Worm (Caenorhabditis elegans) whole organism, early embryonic: ENCODE data around the gene apy-1.

Experiments used
- B0310.2 ChIP-seq: sonication (generic microtip); optimal IDR thresholded peaks from 2 replicates; lab custom pipeline; 2016; ENCODE audit warnings: mild to moderate bottlenecking, missing genetic modification characterization, missing compliant biosample characterization
- F13C5.2 ChIP-seq: sonication (generic microtip); optimal IDR thresholded peaks from 2 replicates; lab custom pipeline; 2017; ENCODE audit warnings: mild to moderate bottlenecking, missing genetic modification characterization, inconsistent platforms, missing compliant biosample characterization
- aly-1 ChIP-seq: sonication (generic microtip); optimal IDR thresholded peaks from 2 replicates; lab custom pipeline; 2016; ENCODE audit warnings: missing genetic modification characterization, missing compliant biosample characterization
- ama-1 ChIP-seq: fragments of 150-350 bp; optimal IDR thresholded peaks from 2 replicates; lab custom pipeline; 2014
- ceh-13 ChIP-seq: fragments of 200-800 bp; sonication (Bioruptor generic); optimal IDR thresholded peaks from 2 replicates; lab custom pipeline; 2018; ENCODE audit warnings: mild to moderate bottlenecking, missing genetic modification characterization, missing compliant biosample characterization
- ceh-36 ChIP-seq: sonication (generic microtip); optimal IDR thresholded peaks from 2 replicates; lab custom pipeline; 2016; ENCODE audit warnings: missing genetic modification characterization, inconsistent platforms, missing compliant biosample characterization
- ets-7 ChIP-seq: sonication (generic microtip); optimal IDR thresholded peaks from 2 replicates; lab custom pipeline; 2016; ENCODE audit warnings: missing genotype, missing genetic modification characterization, missing compliant biosample characterization
- flt-1 ChIP-seq: fragments of 200-800 bp; sonication (Bioruptor generic); IDR thresholded peaks from 2 replicates; pipeline ENCODE4 v1.3.6; 2022; ENCODE audit warnings: missing genetic modification characterization, missing compliant biosample characterization
- hmbx-1 ChIP-seq: sonication (generic microtip); optimal IDR thresholded peaks from 2 replicates; lab custom pipeline; 2016; ENCODE audit warnings: mild to moderate bottlenecking, missing genetic modification characterization, missing compliant biosample characterization
- hmg-4 ChIP-seq: fragments of 200-800 bp; sonication (Bioruptor generic); optimal IDR thresholded peaks from 2 replicates; lab custom pipeline; 2018; ENCODE audit warnings: mild to moderate bottlenecking, missing genetic modification characterization, missing compliant biosample characterization
- hnd-1 ChIP-seq: sonication (generic microtip); optimal IDR thresholded peaks from 2 replicates; lab custom pipeline; 2016; ENCODE audit warnings: missing genetic modification characterization, missing compliant biosample characterization
- pes-1 ChIP-seq: fragments of 200-800 bp; sonication (Bioruptor generic); IDR thresholded peaks from 2 replicates; pipeline ENCODE4 v1.3.6; 2022; ENCODE audit warnings: missing genetic modification reagents, missing genetic modification characterization, missing compliant biosample characterization
- scrt-1 ChIP-seq: fragments of 200-800 bp; sonication (Bioruptor generic); IDR thresholded peaks from 2 replicates; pipeline ENCODE4 v1.3.6; 2022; ENCODE audit warnings: missing genetic modification characterization, missing compliant biosample characterization
- sea-1 ChIP-seq: fragments of 200-800 bp; sonication (Bioruptor generic); conservative IDR thresholded peaks from 2 replicates; pipeline ENCODE4 v1.3.6; 2022; ENCODE audit warnings: missing genetic modification characterization, missing compliant biosample characterization
- tbx-11 ChIP-seq: fragments of 200-800 bp; sonication (Bioruptor generic); IDR thresholded peaks from 2 replicates; pipeline ENCODE4 v1.3.6; 2022; ENCODE audit warnings: missing genetic modification characterization, missing compliant biosample characterization
- tbx-37 ChIP-seq: fragments of 200-800 bp; sonication (Bioruptor generic); conservative IDR thresholded peaks from 2 replicates; pipeline ENCODE4 v1.3.6; 2022; ENCODE audit warnings: missing genetic modification reagents, missing genetic modification characterization, missing compliant biosample characterization
- tra-4 ChIP-seq: sonication (generic microtip); optimal IDR thresholded peaks from 2 replicates; lab custom pipeline; 2017; ENCODE audit warnings: missing genetic modification characterization, missing compliant biosample characterization

apy-1 gene

DNA sequence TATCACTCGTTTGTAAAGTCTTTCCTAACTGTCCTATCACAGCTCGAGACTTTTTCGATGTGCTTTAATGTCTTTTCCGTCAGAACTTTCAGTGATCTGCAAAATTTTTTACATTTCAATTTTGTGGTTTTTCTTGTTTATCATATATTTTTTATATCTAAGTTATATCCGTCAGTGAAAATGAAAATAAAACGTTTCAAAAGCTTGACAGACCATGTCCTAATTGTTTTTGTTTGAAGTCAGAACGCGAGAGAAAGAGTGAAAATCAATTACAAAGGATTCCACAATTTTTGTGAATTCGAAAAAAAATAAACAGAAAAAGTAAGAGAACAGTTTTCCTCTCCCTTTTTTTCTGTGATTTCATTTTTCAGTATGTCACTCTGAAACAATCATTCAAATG, 21.4 kb downstream of the apy-1 start, which contains the start of gene F46C8.1:
Gene F46C8.1 (plus strand): TSS at position 301 of the 400 bp plus-strand sequence.
- TF ChIP-seq hmg-4, result no peak
- TF ChIP-seq flt-1, result no peak
- TF ChIP-seq B0310.2 (tag; lab: Kevin White, UChicago), result no peak
- no peak for TF ChIP-seq ets-7 (tag; lab: Kevin White, UChicago)
- TF ChIP-seq ceh-36 (tag; lab: Kevin White, UChicago), result no peak

DNA sequence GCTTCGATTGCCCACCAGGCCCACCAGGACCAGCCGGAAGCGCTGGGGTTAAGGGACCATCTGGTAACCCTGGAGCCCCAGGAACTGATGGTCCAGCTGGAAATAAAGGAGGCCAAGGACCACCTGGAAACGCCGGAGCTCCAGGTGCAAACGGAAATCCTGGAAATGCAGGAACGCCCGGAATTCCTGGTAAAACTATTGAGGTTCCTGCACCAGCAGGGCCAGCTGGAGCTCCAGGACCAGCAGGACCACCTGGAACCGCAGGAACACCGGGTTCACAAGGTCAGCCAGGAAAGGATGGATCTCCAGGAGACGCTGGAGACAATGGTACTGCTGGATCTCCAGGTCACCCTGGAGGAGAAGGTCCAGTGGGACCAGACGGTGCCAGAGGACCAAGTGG, 21.8 kb downstream of the apy-1 start:
- TF ChIP-seq hmg-4 (no peak), pes-1 (GFP tag; lab: Robert Waterston, UW) (no peak), aly-1 (tag; lab: Kevin White, UChicago) (no peak), ceh-36 (tag; lab: Kevin White, UChicago) (no peak), ets-7 (tag; lab: Kevin White, UChicago) (no peak), scrt-1 (no peak), ama-1 (lab: Kevin White, UChicago) (no peak), hnd-1 (tag; lab: Kevin White, UChicago) (no peak), B0310.2 (tag; lab: Kevin White, UChicago) (no peak), tbx-11 (no peak), sea-1 (GFP tag; lab: Robert Waterston, UW) (no peak), F13C5.2 (tag; lab: Kevin White, UChicago) (no peak), ceh-13 (GFP tag; lab: Kevin White, UChicago) (no peak), tra-4 (tag; lab: Kevin White, UChicago) (no peak)

DNA sequence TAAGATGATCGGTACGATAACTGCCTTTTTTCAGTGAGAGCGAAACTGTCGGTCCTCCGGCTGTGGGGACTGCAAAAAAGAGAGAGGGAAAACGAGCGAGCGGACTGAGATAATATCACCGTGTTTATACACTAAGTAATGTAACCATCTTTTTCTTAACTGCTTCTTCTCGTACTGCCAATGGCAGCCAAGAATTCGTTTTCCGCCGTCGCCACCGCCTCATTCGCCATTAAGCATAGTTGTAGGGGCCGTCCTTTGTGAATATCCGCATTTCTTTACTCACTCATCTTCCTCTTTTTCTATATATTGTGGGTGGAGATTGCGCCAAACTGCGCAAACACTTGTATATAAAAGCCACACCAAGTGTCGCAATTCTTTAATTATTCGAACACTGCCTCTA, 23.0 kb downstream of the apy-1 start, which contains the start of gene col-174:
Gene col-174 (plus strand): TSS at position 301 of the 400 bp plus-strand sequence.
- TF ChIP-seq pes-1 (GFP tag; lab: Robert Waterston, UW) (no peak), tra-4 (tag; lab: Kevin White, UChicago) (no peak), F13C5.2 (tag; lab: Kevin White, UChicago) (no peak), tbx-37 (GFP tag; lab: Robert Waterston, UW) (no peak), sea-1 (GFP tag; lab: Robert Waterston, UW) (no peak), aly-1 (tag; lab: Kevin White, UChicago) (no peak), B0310.2 (tag; lab: Kevin White, UChicago) (no peak), hmbx-1 (tag; lab: Kevin White, UChicago) (no peak), ceh-36 (tag; lab: Kevin White, UChicago) (no peak), ceh-13 (GFP tag; lab: Kevin White, UChicago) (no peak), hnd-1 (tag; lab: Kevin White, UChicago) (no peak), hmg-4 (no peak), tbx-11 (no peak), ama-1 (lab: Kevin White, UChicago) (no peak), scrt-1 (no peak), ets-7 (tag; lab: Kevin White, UChicago) (no peak), flt-1 (no peak)

DNA sequence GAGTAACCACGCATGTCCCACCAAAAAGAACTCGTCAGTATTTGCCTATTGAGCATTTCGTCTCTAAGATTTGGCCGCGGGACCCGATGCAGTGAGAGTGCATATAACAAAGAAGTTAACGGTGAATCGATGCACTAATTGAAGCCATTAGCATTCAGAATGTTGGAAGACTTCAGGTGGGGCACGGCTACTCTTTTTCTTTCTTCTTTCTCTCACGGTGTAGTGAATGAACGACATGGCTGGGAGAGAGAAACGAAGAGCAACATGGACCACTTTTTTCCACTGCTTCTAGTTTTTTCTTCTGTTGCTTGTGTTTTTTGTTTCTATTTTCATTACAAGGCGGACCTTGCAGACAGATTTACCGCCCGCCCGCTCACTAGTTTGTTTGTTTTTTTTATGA, 28.4 kb downstream of the apy-1 start:
- TF ChIP-seq hnd-1 (tag; lab: Kevin White, UChicago) (no peak), scrt-1 (no peak), ceh-13 (GFP tag; lab: Kevin White, UChicago) (no peak), aly-1 (tag; lab: Kevin White, UChicago) (no peak)

DNA sequence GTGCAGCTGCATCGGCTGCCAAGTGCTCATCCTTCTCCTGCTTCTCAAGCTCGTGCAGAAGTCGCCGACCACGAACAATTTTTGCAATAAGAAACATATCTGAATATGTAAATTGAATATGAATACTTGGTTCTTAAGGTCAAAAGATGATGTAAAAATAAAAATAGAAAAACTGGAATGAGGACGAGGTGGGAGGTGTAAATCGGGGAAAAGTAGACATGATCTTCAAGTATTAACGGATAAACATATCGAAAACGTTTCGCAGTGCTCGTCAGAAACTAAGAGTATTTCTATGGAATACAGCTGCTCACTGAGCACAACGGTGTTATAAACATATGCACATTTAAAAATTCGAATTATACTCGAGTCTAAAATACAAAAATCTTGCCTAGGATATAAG, 29.5 kb downstream of the apy-1 start, which contains the start of gene glb-16:
Gene glb-16 (minus strand): TSS at position 101 of the 400 bp plus-strand sequence.
- no peak for TF ChIP-seq hmg-4
- no peak for TF ChIP-seq tra-4 (tag; lab: Kevin White, UChicago)
- no peak for TF ChIP-seq ets-7 (tag; lab: Kevin White, UChicago)
- TF ChIP-seq aly-1 (tag; lab: Kevin White, UChicago), result no peak
- TF ChIP-seq B0310.2 (tag; lab: Kevin White, UChicago), result no peak
- no peak for TF ChIP-seq tbx-11
- no peak for TF ChIP-seq scrt-1
- no peak for TF ChIP-seq ceh-36 (tag; lab: Kevin White, UChicago)
- TF ChIP-seq ceh-13 (GFP tag; lab: Kevin White, UChicago), result no peak
- TF ChIP-seq hnd-1 (tag; lab: Kevin White, UChicago), result no peak
- no peak for TF ChIP-seq sea-1 (GFP tag; lab: Robert Waterston, UW)
- no peak for TF ChIP-seq tbx-37 (GFP tag; lab: Robert Waterston, UW)
- TF ChIP-seq flt-1, result no peak
- no peak for TF ChIP-seq pes-1 (GFP tag; lab: Robert Waterston, UW)

DNA sequence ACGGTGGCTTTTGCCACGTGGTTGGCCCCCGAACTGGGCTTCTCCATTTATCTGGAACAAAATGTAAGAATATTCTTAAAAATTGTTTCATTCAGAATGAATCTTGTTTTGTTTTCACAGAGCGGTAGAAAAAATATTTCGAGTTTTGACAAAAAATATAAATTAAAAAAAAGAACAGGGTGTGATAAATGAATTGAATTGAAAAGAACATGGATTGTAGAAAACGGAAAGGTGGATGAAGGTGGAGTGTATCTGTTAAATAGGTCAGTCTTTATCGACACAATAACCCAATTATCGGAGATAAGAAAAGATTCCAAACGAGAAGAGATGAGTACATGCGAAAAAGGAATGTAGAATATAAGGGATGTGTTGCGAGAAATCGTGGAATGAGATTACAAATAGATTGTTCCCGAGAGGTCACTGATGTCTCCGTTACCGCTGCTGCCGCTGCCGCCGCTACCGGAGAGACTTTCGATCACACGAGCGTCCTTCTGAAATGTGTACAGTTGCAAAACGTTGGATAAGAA, 31.7 kb downstream of the apy-1 start, which contains the start of gene dpy-7:
Gene dpy-7 (minus strand): TSS at position 51 of the 527 bp plus-strand sequence.
- no peak for TF ChIP-seq flt-1
- TF ChIP-seq ceh-13 (GFP tag; lab: Kevin White, UChicago), result no peak
- no peak for TF ChIP-seq ama-1 (lab: Kevin White, UChicago)
- TF ChIP-seq B0310.2 (tag; lab: Kevin White, UChicago), result no peak
- no peak for TF ChIP-seq tbx-37 (GFP tag; lab: Robert Waterston, UW)
- TF ChIP-seq hmbx-1 (tag; lab: Kevin White, UChicago), result no peak

DNA sequence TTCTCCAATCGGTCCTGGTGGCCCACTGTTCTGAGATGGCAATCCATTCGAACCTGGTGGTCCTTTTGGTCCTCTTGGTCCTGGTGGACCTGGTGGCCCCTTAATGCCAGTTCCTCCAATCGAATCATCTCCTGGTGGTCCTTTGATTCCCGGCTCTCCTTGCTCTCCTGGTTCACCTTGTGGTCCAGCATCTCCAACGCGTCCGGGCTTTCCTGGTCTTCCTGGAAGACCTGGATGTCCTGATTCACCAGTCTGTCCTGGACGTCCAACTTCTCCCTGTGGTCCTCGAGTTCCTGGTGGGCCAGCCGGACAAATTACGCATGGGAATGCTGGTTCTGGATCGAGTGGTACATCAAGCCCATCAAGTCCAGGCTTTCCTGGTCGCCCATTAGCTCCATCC, 32.7 kb downstream of the apy-1 start:
- TF ChIP-seq tbx-11 (no peak), hmg-4 (no peak), aly-1 (tag; lab: Kevin White, UChicago) (no peak), tbx-37 (GFP tag; lab: Robert Waterston, UW) (no peak), pes-1 (GFP tag; lab: Robert Waterston, UW) (no peak), B0310.2 (tag; lab: Kevin White, UChicago) (no peak)

DNA sequence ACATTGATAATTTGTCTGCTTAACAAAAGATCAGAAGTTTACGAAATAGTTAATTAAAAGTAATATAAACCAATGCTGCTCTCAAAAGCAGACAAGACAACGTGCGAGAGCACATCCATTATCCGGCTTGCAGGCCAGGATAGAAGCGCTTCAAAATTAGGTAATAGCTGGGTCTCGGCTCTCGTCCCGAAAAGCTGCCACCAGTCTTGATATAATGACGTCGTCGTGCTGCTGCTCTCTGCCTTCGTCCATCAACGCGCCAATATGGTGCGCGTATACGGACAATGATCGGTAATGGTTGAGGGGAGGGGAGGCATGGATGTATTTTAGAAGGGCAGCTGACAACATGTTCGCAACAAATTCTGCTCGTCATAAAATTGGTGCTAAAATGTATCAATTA, 35.1 kb downstream of the apy-1 start:
- TF ChIP-seq ets-7 (tag; lab: Kevin White, UChicago), result no peak
- no peak for TF ChIP-seq tbx-11
- no peak for TF ChIP-seq B0310.2 (tag; lab: Kevin White, UChicago)
- no peak for TF ChIP-seq ceh-13 (GFP tag; lab: Kevin White, UChicago)
- TF ChIP-seq hnd-1 (tag; lab: Kevin White, UChicago), result no peak
- TF ChIP-seq tra-4 (tag; lab: Kevin White, UChicago), result no peak
- TF ChIP-seq aly-1 (tag; lab: Kevin White, UChicago), result no peak
- TF ChIP-seq hmbx-1 (tag; lab: Kevin White, UChicago), result no peak
- no peak for TF ChIP-seq F13C5.2 (tag; lab: Kevin White, UChicago)
- no peak for TF ChIP-seq tbx-37 (GFP tag; lab: Robert Waterston, UW)
- TF ChIP-seq pes-1 (GFP tag; lab: Robert Waterston, UW), result no peak
- no peak for TF ChIP-seq flt-1
